Worm (Caenorhabditis elegans) whole organism, dauer: Measurements from ENCODE around the gene C25E10.7.

ENCODE experiments used
- unc-62 ChIP-seq: sonication (generic microtip); optimal IDR thresholded peaks from 2 replicates; lab custom pipeline; 2017; ENCODE audit warnings: missing biosample characterization, missing genetic modification reagents, missing genetic modification characterization

C25E10.7 gene

DNA sequence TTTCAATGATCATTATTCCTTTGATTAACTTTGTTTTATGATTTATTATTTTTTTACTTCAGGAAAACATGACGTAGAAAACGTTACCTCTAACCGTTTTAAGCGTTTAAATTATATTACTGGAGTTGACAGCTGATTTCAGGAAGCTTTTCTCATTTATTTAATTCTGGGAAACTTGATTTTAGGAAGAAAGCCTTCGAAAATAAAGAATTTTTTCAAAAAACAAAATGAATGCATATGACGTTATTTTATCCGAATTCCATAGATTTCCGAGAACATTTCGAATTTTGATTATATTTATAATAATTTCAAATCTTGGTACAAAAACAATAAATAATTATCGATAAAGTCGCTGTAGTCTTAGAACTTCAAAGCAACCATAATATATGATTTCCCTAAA is 1.7 kb downstream of the C25E10.7 start:
- no peak for TF ChIP-seq unc-62 (GFP tag; lab: Kevin White, UChicago)

DNA sequence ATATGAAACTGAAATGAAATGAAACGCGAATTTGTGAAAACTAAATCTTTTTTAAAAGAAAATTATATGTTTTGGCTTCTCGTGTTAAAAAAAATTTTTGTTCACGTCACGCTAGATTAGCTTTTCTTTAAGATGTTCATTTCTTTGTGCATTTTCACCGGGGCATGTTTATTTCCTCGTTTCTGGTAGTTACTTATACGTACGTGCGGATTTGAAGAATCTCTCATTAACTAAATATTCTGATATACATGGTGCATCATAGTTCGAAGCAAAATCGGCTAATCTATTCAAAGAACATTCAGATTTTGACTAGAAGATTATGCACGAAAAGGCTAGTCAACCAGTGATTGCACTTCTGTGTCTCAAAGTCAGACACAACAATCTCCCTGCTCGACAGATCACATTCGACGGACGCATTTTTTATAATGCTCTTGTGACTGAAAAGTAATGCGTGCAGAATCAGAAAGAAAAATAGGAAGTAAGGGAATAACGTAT is 3.4 kb downstream of the C25E10.7 start, which contains the start of gene C25E10.17:
Gene C25E10.17, minus strand, starts transcription at position 51 of the 495 bp plus-strand sequence.
- no peak for TF ChIP-seq unc-62 (GFP tag; lab: Kevin White, UChicago)

DNA sequence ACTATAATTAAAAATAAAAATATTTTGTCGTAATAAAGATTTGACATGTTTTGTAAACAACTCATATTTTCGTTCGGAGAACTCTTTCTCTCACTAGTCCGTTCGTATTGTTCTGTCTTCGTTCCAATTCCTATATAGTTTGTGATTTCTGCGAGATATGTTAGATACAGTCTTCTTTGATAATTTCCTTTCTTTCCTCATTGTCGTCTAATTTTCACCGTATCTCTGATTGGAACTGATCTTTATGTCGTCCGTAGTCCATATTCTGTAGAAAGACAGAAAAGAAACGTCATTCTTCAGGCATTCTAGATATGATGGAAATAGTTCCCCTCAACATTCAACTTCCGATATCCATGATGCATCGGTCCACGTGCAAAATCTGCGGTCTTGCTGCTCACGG is 6.1 kb downstream of the C25E10.7 start, which contains the start of gene nhr-30:
Gene nhr-30, plus strand, starts transcription at position 301 of the 400 bp plus-strand sequence.
- TF ChIP-seq unc-62 (GFP tag; lab: Kevin White, UChicago): no peak

DNA sequence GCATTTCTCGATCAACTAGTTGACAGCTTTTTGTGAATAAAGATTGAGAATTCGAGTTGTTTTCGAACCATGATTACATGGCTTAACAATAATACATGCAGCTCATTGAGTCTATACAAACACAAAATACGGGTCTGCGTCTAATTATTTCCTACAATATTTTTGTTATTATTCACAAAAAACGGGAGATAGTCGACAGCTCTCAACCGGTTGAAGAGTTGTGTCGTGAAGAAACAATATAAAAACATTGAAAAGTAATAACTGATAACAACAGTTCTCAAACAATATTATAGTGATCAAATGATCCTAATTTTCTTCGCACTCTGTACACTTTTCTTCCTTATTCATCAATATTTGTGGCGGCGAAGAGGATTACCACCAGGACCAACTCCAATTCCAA is 10.0 kb downstream of the C25E10.7 start, which contains the start of gene cyp-33B1:
Gene cyp-33B1, plus strand, starts transcription at position 301 of the 400 bp plus-strand sequence.
- TF ChIP-seq unc-62 (GFP tag; lab: Kevin White, UChicago): no peak

DNA sequence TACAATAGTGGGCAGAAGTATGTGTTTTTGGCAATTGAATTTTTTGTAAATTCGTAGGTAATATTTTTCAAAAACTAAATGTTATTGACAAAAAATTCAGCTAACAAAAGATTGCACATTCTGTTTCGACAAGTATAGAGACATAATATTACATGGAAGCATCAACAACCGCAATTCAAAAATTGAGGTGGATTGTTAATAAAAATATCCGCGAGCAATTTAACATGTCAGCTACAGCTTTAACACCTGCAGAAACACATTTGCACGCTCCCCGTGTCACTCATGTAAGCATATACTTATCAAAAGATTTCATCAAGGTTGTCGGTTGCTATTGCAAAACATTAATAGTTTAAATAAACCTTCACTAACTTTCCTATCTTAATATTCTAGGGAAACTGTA is 15.3 kb downstream of the C25E10.7 start, which contains the start of gene srsx-34:
Gene srsx-34, plus strand, starts transcription at position 301 of the 400 bp plus-strand sequence.
- TF ChIP-seq unc-62 (GFP tag; lab: Kevin White, UChicago): no peak

DNA sequence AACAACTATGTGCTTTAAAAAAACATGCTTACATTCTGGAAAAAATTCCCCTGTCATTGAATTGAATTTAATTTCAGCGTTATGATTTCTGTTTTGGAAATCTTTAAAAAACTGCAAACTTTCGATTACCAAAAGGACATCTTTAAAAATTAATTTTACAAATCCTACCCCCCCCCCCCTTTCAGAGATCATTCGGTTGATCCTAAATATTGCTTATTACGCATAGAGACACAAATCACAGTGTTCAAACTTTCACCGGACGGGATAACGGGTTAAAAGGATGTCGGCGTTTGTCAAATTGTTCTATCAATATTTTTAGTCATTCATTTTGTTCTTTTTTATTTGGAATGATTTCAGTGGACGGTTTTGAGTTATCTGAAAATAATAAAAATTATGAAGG is 17.7 kb downstream of the C25E10.7 start, which contains the start of gene C25E10.4:
Gene C25E10.4, plus strand, starts transcription at position 301 of the 400 bp plus-strand sequence.
- no peak for TF ChIP-seq unc-62 (GFP tag; lab: Kevin White, UChicago)

DNA sequence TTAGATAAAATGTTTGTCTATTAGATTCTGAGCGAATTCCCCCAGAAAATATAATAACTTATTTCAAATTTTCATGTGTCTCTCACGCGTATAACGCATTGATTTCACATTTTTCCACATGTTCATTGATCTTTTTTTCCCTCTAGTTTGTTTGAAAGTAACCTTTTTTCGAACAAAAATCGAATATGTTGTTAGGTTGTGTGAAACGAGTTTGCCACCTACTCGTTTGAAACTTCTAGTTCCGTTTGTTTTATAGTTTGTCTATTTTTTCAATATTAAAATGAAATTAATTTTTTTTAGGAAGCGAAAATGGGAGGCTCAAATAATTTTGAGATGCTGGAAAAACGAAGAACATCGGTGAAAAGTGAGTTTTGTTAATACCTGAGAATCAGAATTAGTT is 20.8 kb downstream of the C25E10.7 start, which contains the start of gene C25E10.5:
Gene C25E10.5, plus strand, starts transcription at position 301 of the 400 bp plus-strand sequence.
- TF ChIP-seq unc-62 (GFP tag; lab: Kevin White, UChicago): no peak

DNA sequence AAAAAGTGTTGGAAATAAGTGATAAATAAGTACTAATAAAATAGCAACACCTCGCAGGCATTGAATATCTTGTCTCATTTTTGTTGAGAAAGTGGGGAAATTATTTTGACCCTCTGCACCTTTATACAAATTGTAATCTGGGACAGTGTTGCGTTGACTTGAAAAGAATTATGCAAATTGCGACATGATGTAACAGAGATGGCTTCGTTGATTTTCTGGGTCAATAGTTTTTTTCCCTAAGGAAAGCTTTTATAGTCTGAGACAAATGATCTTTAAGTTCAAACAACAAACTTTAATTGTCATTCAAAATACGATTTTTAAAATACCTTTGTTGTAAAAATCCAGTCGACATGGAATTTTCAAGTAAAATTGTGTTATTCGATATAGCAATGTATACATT is 26.3 kb downstream of the C25E10.7 start, which contains the start of gene bus-1:
Gene bus-1, minus strand, starts transcription at position 101 of the 400 bp plus-strand sequence.
- no peak for TF ChIP-seq unc-62 (GFP tag; lab: Kevin White, UChicago)

DNA sequence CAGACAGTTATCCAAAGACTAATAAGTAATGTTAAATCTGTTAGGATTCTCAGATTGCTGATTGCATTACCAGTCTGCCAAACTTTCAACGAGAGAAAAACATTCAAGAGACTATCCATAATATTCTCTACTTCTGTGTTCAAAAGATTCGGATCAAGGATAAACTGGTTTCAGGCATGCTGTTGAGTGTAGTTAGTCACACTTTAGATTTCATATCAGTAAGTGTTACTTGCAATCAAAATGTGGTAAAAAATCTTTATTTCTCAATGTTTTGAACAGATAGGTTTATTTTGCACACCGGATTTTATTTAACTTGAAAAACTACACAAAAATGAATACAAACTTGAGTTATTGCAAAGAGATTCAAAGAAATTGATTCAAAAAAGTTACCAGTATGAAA is 28.9 kb downstream of the C25E10.7 start, which contains the start of gene oac-41:
Gene oac-41, minus strand, starts transcription at position 101 of the 400 bp plus-strand sequence.
- no peak for TF ChIP-seq unc-62 (GFP tag; lab: Kevin White, UChicago)

DNA sequence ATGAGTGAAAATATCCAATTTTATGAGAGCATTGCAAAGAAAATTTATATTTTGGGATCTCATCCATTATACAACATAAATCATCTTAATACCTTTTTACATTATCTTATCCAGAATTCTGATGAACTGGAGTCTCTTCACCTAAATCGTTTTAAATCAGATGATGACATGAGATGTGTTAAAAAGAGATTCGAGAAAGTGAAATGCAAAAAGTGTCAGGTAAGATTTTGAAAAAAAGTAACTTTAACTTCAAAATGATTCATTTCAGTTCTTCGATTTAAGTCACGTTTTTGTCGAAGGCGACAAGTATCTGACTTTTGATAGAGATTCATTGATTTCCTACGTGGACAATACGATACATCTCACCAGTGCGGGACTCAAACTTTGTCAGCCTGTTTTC is 32.1 kb downstream of the C25E10.7 start:
- TF ChIP-seq unc-62 (GFP tag; lab: Kevin White, UChicago): no peak

DNA sequence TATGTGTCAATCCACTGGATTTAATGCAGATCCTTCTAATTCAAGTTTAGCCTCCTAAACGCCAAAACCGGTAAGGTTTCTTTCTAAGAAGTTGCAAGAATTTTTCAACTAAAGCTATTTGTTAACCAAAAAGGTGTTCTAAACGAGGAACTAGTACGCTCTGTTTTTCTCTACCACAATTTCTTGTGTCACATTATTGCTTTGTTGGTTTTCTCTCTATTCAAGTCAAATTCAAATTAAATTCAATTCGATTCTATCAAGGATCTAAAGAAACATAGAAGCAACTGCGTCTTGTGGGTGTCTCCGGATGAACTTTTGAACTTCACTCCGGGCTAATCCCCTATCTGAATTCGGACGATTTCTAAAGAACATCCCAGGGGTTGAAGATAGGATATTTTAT is 34.5 kb downstream of the C25E10.7 start, which contains the start of gene oac-40:
Gene oac-40, plus strand, starts transcription at position 301 of the 400 bp plus-strand sequence.
- TF ChIP-seq unc-62 (GFP tag; lab: Kevin White, UChicago): no peak

DNA sequence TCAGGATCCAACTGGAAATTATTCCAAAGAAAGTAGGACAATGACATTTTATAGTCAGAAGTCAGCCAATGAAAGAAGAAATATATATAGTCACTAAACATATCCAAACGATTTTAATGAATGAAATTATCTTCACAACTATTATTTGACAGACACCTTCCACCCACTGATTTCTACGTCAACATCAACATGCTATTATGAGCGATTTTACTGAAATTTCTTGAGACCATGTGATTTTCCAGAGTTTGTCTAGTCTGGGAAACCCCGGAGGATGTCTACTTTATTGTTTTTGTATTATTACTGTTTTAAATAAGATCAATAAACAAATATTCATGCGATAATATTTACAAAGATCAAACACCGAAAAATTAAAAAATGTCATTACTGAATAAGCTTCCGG is 35.5 kb downstream of the C25E10.7 start, which contains the start of gene srt-18:
Gene srt-18, minus strand, starts transcription at position 101 of the 400 bp plus-strand sequence.
- TF ChIP-seq unc-62 (GFP tag; lab: Kevin White, UChicago): no peak

DNA sequence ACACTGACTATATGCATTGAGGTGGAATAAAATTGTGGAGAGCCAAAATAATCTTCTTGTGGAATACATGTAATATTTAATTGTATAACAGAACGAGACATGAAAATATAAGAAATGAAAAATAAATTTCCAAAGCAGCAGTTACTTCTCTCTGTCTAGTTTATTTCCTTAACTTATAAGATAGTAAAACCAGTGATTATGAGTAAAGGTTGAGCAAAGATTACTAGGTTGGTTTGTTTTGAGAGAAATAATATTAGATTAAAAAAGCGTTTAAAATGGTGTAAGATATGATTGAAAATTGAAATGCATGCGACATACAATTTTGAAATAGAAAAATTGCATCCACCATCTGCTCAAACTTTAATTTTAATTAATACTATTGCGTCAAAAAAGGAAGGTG is 37.2 kb downstream of the C25E10.7 start, which contains the start of gene srh-201:
Gene srh-201, minus strand, starts transcription at position 101 of the 400 bp plus-strand sequence.
- TF ChIP-seq unc-62 (GFP tag; lab: Kevin White, UChicago): no peak

DNA sequence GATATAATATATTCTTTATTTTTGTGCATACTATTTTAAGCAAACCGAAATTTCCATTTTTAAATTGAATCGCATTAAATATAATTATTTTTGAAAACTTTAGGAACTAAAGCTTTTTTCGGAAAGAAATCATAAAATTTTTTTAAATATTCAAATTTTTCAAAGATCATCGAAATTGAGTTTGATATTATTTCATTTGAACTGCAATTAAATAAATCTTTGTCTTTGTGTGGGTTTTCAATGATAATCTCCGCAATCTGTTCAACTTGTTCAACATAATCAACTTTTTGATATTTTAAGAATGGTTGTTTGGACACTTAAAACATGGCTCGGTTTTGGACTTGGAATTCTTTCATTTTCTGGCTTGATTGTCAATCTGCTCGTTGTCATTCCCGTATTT is 41.8 kb downstream of the C25E10.7 start, which contains the start of gene srx-2:
Gene srx-2, plus strand, starts transcription at position 301 of the 400 bp plus-strand sequence.
- TF ChIP-seq unc-62 (GFP tag; lab: Kevin White, UChicago): no peak

DNA sequence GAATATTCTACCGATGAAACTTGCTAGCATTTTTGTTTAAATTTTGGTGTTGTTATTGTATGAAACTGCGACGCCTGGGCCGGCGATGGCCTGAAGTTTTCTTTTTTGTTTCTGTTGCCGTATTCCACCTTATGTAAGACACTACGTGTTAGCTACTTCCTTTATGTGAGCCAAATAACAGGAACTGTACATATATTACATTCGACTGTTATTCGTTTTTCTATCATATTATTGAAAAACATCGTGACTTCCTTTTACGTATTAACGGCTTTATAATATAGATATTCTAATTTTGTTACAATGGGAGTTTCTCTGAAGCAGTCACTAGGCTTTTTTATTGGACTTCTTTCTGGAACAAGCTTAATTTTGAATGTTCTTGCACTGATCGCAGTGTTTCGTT is 45.8 kb downstream of the C25E10.7 start, which contains the start of gene srx-3:
Gene srx-3, plus strand, starts transcription at position 301 of the 400 bp plus-strand sequence.
- no peak for TF ChIP-seq unc-62 (GFP tag; lab: Kevin White, UChicago)

DNA sequence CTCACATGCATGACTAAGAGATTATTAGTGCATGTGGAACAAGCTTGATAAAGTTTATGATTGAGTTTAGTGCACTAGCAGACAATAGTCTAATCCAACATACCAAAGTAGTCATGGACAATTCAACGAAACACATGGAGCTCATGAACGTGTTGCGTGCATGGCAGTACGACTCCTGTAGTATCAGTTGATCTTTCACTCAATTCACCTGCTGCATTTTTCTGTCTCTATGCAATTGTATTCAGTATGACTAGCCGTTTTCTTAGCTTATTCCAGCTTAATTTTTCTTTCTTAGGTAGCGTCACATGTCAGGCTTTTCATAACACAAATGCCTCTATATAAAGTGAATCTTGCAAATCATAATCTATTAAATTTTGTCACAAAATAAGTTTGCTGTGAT is 47.7 kb downstream of the C25E10.7 start, which contains the start of gene srx-1:
Gene srx-1, plus strand, starts transcription at position 382 of the 400 bp plus-strand sequence.
- no peak for TF ChIP-seq unc-62 (GFP tag; lab: Kevin White, UChicago)
